Fruit fly (Drosophila melanogaster): Measurements from ENCODE around the gene CG13127.

The CG13127 gene

dm6 chr2L:9981809-9982208 is 44.7 kb upstream of the CG13127 start (continued):
- TF ChIP-seq CG3032 (tag; optimal IDR thresholded peaks at IDR 0.05): peak; percentile 63
- TF ChIP-seq fd85E (GFP tag; optimal IDR thresholded peaks at IDR 0.05): no peak
- TF ChIP-seq CG15336 (GFP tag; IDR thresholded peaks at IDR 0.05): no peak
- TF ChIP-seq CG11294 (GFP tag; IDR thresholded peaks at IDR 0.05): no peak
- peak; percentile 43 for TF ChIP-seq acj6 (GFP tag; optimal IDR thresholded peaks at IDR 0.05)
- TF ChIP-seq Met (GFP tag; optimal IDR thresholded peaks at IDR 0.05): peak; percentile 58
- peak; percentile 38 for TF ChIP-seq CG8632 (GFP tag; optimal IDR thresholded peaks at IDR 0.05)
- peak; percentile 19 for TF ChIP-seq CG11762 (GFP tag; optimal IDR thresholded peaks at IDR 0.05; ENCODE audit: insufficient read depth)
- TF ChIP-seq vri (GFP tag; optimal IDR thresholded peaks at IDR 0.05): no peak
- peak; percentile 64 for TF ChIP-seq topi (GFP tag; optimal IDR thresholded peaks at IDR 0.05)
- TF ChIP-seq CG4318 (GFP tag; optimal IDR thresholded peaks at IDR 0.05): no peak

- TF ChIP-seq spab (GFP tag; optimal IDR thresholded peaks at IDR 0.05) (peak; percentile 59), CG4318 (GFP tag; optimal IDR thresholded peaks at IDR 0.05) (no peak), cyc (GFP tag; optimal IDR thresholded peaks at IDR 0.05) (peak; percentile 80), Lpt (GFP tag; optimal IDR thresholded peaks at IDR 0.05) (no peak), CG6854 (GFP tag; optimal IDR thresholded peaks at IDR 0.05) (peak; percentile 56), CG3919 (GFP tag; optimal IDR thresholded peaks at IDR 0.05) (peak; percentile 77), Gug (GFP tag; IDR thresholded peaks at IDR 0.05) (no peak), CG16779 (tag; optimal IDR thresholded peaks at IDR 0.05) (peak; percentile 63), salr (GFP tag; optimal IDR thresholded peaks at IDR 0.05) (no peak), CG8632 (GFP tag; optimal IDR thresholded peaks at IDR 0.05) (peak; percentile 68), Hr38 (GFP tag; optimal IDR thresholded peaks at IDR 0.05) (no peak), CG34406 (GFP tag; optimal IDR thresholded peaks at IDR 0.05) (peak; percentile 75), esn (GFP tag; optimal IDR thresholded peaks at IDR 0.05) (peak; percentile 81), CG11902 (GFP tag; optimal IDR thresholded peaks at IDR 0.05) (peak; percentile 54), CG15336 (GFP tag; IDR thresholded peaks at IDR 0.05) (no peak), topi (GFP tag; optimal IDR thresholded peaks at IDR 0.05) (peak; percentile 87), Ets21C (GFP tag; optimal IDR thresholded peaks at IDR 0.05) (peak; percentile 45), CG7368 (GFP tag; optimal IDR thresholded peaks at IDR 0.05) (peak; percentile 63), CG6276 (GFP tag; optimal IDR thresholded peaks at IDR 0.05) (no peak), fd59A (GFP tag; optimal IDR thresholded peaks at IDR 0.05) (peak; percentile 16), ss (GFP tag; optimal IDR thresholded peaks at IDR 0.05) (peak; percentile 52 to 81), Sox102F (GFP tag; optimal IDR thresholded peaks at IDR 0.05) (peak; percentile 68), vri (GFP tag; optimal IDR thresholded peaks at IDR 0.05) (peak; percentile 39), Hr39 (GFP tag; optimal IDR thresholded peaks at IDR 0.05) (peak; percentile 53), CG3032 (tag; optimal IDR thresholded peaks at IDR 0.05) (peak; percentile 72), acj6 (GFP tag; optimal IDR thresholded peaks at IDR 0.05) (peak; percentile 84), lz (GFP tag; optimal IDR thresholded peaks at IDR 0.05) (peak; percentile 77), eg (GFP tag; IDR thresholded peaks at IDR 0.05) (no peak), OdsH (GFP tag; optimal IDR thresholded peaks at IDR 0.05) (peak; percentile 56), fd85E (GFP tag; optimal IDR thresholded peaks at IDR 0.05) (peak; percentile 37), dsx (GFP tag; optimal IDR thresholded peaks at IDR 0.05; ENCODE audit: poor library complexity, severe bottlenecking) (peak; percentile 69), svp (GFP tag) (peak; percentile 92), dac (GFP tag; optimal IDR thresholded peaks at IDR 0.05) (no peak), Ets96B (tag; optimal IDR thresholded peaks at IDR 0.05) (peak; percentile 73), CG8319 (GFP tag; optimal IDR thresholded peaks at IDR 0.05) (peak; percentile 68), Eip75B (GFP tag; optimal IDR thresholded peaks at IDR 0.05) (peak; percentile 69), CG6808 (GFP tag; optimal IDR thresholded peaks at IDR 0.05) (peak; percentile 69), CG10669 (GFP tag; optimal IDR thresholded peaks at IDR 0.05) (peak; percentile 65), fkh (GFP tag; optimal IDR thresholded peaks at IDR 0.05) (no peak), CG10631 (GFP tag; optimal IDR thresholded peaks at IDR 0.05) (peak; percentile 65), CG11762 (GFP tag; optimal IDR thresholded peaks at IDR 0.05; ENCODE audit: insufficient read depth) (peak; percentile 42), CG8119 (GFP tag; IDR thresholded peaks at IDR 0.05) (no peak), CG6792 (GFP tag; optimal IDR thresholded peaks at IDR 0.05) (peak; percentile 59), CG32006 (GFP tag; optimal IDR thresholded peaks at IDR 0.05) (peak; percentile 5), Sox15 (GFP tag; optimal IDR thresholded peaks at IDR 0.05) (peak; percentile 59), Blimp-1 (GFP tag; optimal IDR thresholded peaks at IDR 0.05) (peak; percentile 55)
Measured at dm6 chr2L:9982516-9982915, 44.0 kb upstream of the CG13127 start.

Measured in whole organism, prepupa.